Worm (Caenorhabditis elegans) whole organism, L4/young adult: ENCODE data around the gene C03B1.10.

Experiments
- W03F9.2 ChIP-seq: fragments of 150-350 bp; optimal IDR thresholded peaks from 2 replicates; lab custom pipeline; 2014; ENCODE audit warnings: missing biosample characterization, missing genetic modification characterization
- dao-5 ChIP-seq: sonication (generic microtip); optimal IDR thresholded peaks from 2 replicates; lab custom pipeline; 2016; ENCODE audit warnings: missing genotype, missing genetic modification characterization, moderate library complexity, missing compliant biosample characterization
- him-1 ChIP-seq: sonication (generic microtip); optimal IDR thresholded peaks from 2 replicates; lab custom pipeline; 2016; ENCODE audit warnings: missing genotype, missing genetic modification reagents, missing genetic modification characterization, missing compliant biosample characterization

DNA sequence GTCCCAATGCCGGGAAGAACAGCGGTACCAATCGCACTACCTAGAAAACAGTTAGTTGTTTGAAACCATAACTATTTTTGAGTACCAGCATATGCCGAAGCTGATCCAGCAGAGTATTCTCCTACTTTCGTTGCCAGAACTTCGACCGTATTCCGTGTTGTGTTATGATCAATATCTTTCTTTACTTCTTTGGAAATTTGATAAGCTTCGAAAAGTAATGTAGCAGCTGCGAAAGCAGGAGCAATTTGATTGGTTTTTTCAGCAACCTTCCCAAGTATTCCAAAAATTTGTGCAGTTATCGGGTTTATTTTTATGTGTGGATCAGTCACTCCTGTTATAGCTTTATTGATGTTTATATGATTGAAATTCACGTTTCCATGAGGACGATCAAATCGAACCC is 2.4 kb upstream of the C03B1.10 start:
- no peak for TF ChIP-seq him-1
- no peak for TF ChIP-seq dao-5 (tag; lab: Kevin White, UChicago)
- TF ChIP-seq W03F9.2 (tag; lab: Kevin White, UChicago) = no peak
